Fruit fly (Drosophila melanogaster): ENCODE data around the gene Nedd8.

The Nedd8 gene

dm6 chr2L:18982826-18983758 lies 31.5 kb upstream of the Nedd8 start:
- TF ChIP-seq Dll (optimal IDR thresholded peaks at IDR 0.05) (no peak), psq (optimal IDR thresholded peaks at IDR 0.05) (no peak), CG8478 (optimal IDR thresholded peaks at IDR 0.05) (no peak), pan (optimal IDR thresholded peaks at IDR 0.05) (no peak), EcR (GFP tag; optimal IDR thresholded peaks at IDR 0.05) (no peak), usp (GFP tag; optimal IDR thresholded peaks at IDR 0.05) (no peak)

- TF ChIP-seq CG8478 (optimal IDR thresholded peaks at IDR 0.05), result no peak
- TF ChIP-seq psq (optimal IDR thresholded peaks at IDR 0.05), result no peak
- TF ChIP-seq pan (optimal IDR thresholded peaks at IDR 0.05), result no peak
- TF ChIP-seq EcR (GFP tag; optimal IDR thresholded peaks at IDR 0.05), result no peak
- no peak for TF ChIP-seq Dll (optimal IDR thresholded peaks at IDR 0.05)
- no peak for TF ChIP-seq usp (GFP tag; optimal IDR thresholded peaks at IDR 0.05)
Measured at dm6 chr2L:18981947-18982579, 30.4 kb upstream of the Nedd8 start.

dm6 chr2L:18981484-18981883 lies 29.8 kb upstream of the Nedd8 start:
- TF ChIP-seq EcR (GFP tag; optimal IDR thresholded peaks at IDR 0.05) (no peak), Dll (optimal IDR thresholded peaks at IDR 0.05) (no peak), CG8478 (optimal IDR thresholded peaks at IDR 0.05) (no peak), pan (optimal IDR thresholded peaks at IDR 0.05) (no peak), psq (optimal IDR thresholded peaks at IDR 0.05) (no peak), usp (GFP tag; optimal IDR thresholded peaks at IDR 0.05) (no peak)

dm6 chr2L:18980982-18981381 lies 29.3 kb upstream of the Nedd8 start:
- no peak for TF ChIP-seq EcR (GFP tag; optimal IDR thresholded peaks at IDR 0.05)

- TF ChIP-seq EcR (GFP tag; optimal IDR thresholded peaks at IDR 0.05), result no peak
- no peak for TF ChIP-seq pan (optimal IDR thresholded peaks at IDR 0.05)
- no peak for TF ChIP-seq Dll (optimal IDR thresholded peaks at IDR 0.05)
- no peak for TF ChIP-seq CG8478 (optimal IDR thresholded peaks at IDR 0.05)
- no peak for TF ChIP-seq psq (optimal IDR thresholded peaks at IDR 0.05)
- TF ChIP-seq usp (GFP tag; optimal IDR thresholded peaks at IDR 0.05), result no peak
Measured at dm6 chr2L:18979407-18979806, 27.8 kb upstream of the Nedd8 start.

dm6 chr2L:18978923-18979322 lies 27.3 kb upstream of the Nedd8 start:
- no peak for TF ChIP-seq psq (optimal IDR thresholded peaks at IDR 0.05)
- no peak for TF ChIP-seq pan (optimal IDR thresholded peaks at IDR 0.05)
- no peak for TF ChIP-seq Dll (optimal IDR thresholded peaks at IDR 0.05)
- no peak for TF ChIP-seq usp (GFP tag; optimal IDR thresholded peaks at IDR 0.05)
- no peak for TF ChIP-seq CG8478 (optimal IDR thresholded peaks at IDR 0.05)
- no peak for TF ChIP-seq EcR (GFP tag; optimal IDR thresholded peaks at IDR 0.05)

- TF ChIP-seq psq (optimal IDR thresholded peaks at IDR 0.05), result no peak
- TF ChIP-seq pan (optimal IDR thresholded peaks at IDR 0.05), result no peak
- TF ChIP-seq EcR (GFP tag; optimal IDR thresholded peaks at IDR 0.05), result no peak
- TF ChIP-seq CG8478 (optimal IDR thresholded peaks at IDR 0.05), result no peak
- TF ChIP-seq Dll (optimal IDR thresholded peaks at IDR 0.05), result no peak
- no peak for TF ChIP-seq usp (GFP tag; optimal IDR thresholded peaks at IDR 0.05)
Measured at dm6 chr2L:18976749-18977148, 25.1 kb upstream of the Nedd8 start.

dm6 chr2L:18974063-18974779 lies 22.6 kb upstream of the Nedd8 start, which contains the start of the genes L2HGDH and CG10431:
Gene L2HGDH (minus strand): TSS chr2L:18974448.
Gene CG10431 (plus strand): TSS chr2L:18974710.
- TF ChIP-seq CG8478 (optimal IDR thresholded peaks at IDR 0.05) (no peak), psq (optimal IDR thresholded peaks at IDR 0.05) (no peak), usp (GFP tag; optimal IDR thresholded peaks at IDR 0.05) (no peak), Dll (optimal IDR thresholded peaks at IDR 0.05) (no peak), EcR (GFP tag; optimal IDR thresholded peaks at IDR 0.05) (no peak), pan (optimal IDR thresholded peaks at IDR 0.05) (no peak)

dm6 chr2L:18968370-18969105 lies 16.9 kb upstream of the Nedd8 start, which contains the start of the genes Nak and Tango6:
Gene Nak (minus strand): TSS chr2L:18968744.
Gene Tango6 (plus strand): TSS chr2L:18969028.
- TF ChIP-seq EcR (GFP tag; optimal IDR thresholded peaks at IDR 0.05) (no peak), CG8478 (optimal IDR thresholded peaks at IDR 0.05) (peak; percentile 14)

- TF ChIP-seq CG8478 (optimal IDR thresholded peaks at IDR 0.05) (no peak), usp (GFP tag; optimal IDR thresholded peaks at IDR 0.05) (no peak), Dll (optimal IDR thresholded peaks at IDR 0.05) (no peak), EcR (GFP tag; optimal IDR thresholded peaks at IDR 0.05) (no peak), pan (optimal IDR thresholded peaks at IDR 0.05) (no peak), psq (optimal IDR thresholded peaks at IDR 0.05) (no peak)
Measured at dm6 chr2L:18967897-18968296, 16.3 kb upstream of the Nedd8 start.

dm6 chr2L:18966844-18967243 lies 15.2 kb upstream of the Nedd8 start:
- TF ChIP-seq EcR (GFP tag; optimal IDR thresholded peaks at IDR 0.05) (no peak), pan (optimal IDR thresholded peaks at IDR 0.05) (peak; percentile 63)

Data from whole organism.